Fruit fly (Drosophila melanogaster): ENCODE results near the gene Wdr82.

- TF ChIP-seq usp (GFP tag; optimal IDR thresholded peaks at IDR 0.05) (no peak), Jra (GFP tag; optimal IDR thresholded peaks at IDR 0.05) (no peak), fru (GFP tag; optimal IDR thresholded peaks at IDR 0.05) (no peak), psq (GFP tag; optimal IDR thresholded peaks at IDR 0.05) (no peak), pan (optimal IDR thresholded peaks at IDR 0.05) (no peak), Hnf4 (GFP tag; optimal IDR thresholded peaks at IDR 0.05) (no peak), ey (GFP tag; optimal IDR thresholded peaks at IDR 0.05) (no peak), Hr83 (GFP tag; optimal IDR thresholded peaks at IDR 0.05; ENCODE audit: poor library complexity, severe bottlenecking) (no peak), br (GFP tag; optimal IDR thresholded peaks at IDR 0.05) (no peak), OdsH (GFP tag; optimal IDR thresholded peaks at IDR 0.05) (no peak), CG32264 (GFP tag; optimal IDR thresholded peaks at IDR 0.05) (no peak)
Measured at dm6 chr2L:8395996-8396699, 21.9 kb downstream of the Wdr82 start, which contains the start of the genes Peritrophin-15a and CG13385.
